Worm (Caenorhabditis elegans): ENCODE measurements around the gene ZK402.2.

- TF ChIP-seq aly-2 (tag; optimal IDR thresholded peaks at IDR 0.05) (no peak), mdl-1 (tag; optimal IDR thresholded peaks at IDR 0.05) (no peak), zag-1 (tag; optimal IDR thresholded peaks at IDR 0.05) (no peak), elt-3 (tag; optimal IDR thresholded peaks at IDR 0.05) (no peak), ama-1 (optimal IDR thresholded peaks at IDR 0.05) (no peak), jun-1 (tag; optimal IDR thresholded peaks at IDR 0.05) (no peak), lin-15B (tag; optimal IDR thresholded peaks at IDR 0.05) (no peak), ceh-82 (tag; optimal IDR thresholded peaks at IDR 0.05) (no peak), fkh-10 (GFP tag; optimal IDR thresholded peaks at IDR 0.05) (no peak), unc-62 (GFP tag; optimal IDR thresholded peaks at IDR 0.05) (no peak), nfya-1 (tag; optimal IDR thresholded peaks at IDR 0.05; ENCODE audit: insufficient read depth) (no peak), ztf-11 (tag; optimal IDR thresholded peaks at IDR 0.05) (no peak), nhr-237 (tag; optimal IDR thresholded peaks at IDR 0.05) (no peak), snpc-4 (tag; optimal IDR thresholded peaks at IDR 0.05) (no peak)
These were observed 31.9 kb upstream of the ZK402.2 start, which contains the start of gene fbxa-190 for ce11 chrX:1371688-1372087.

All from whole organism, L3 larva.